Fruit fly (Drosophila melanogaster) whole organism, adult: ENCODE measurements around the gene CG31955.

Source experiments
- CG14711 ChIP-seq: fragments of 200-800 bp; sonication (Bioruptor generic); optimal IDR thresholded peaks from 2 replicates; lab custom pipeline; 2018; ENCODE audit warnings: missing biosample characterization, mild to moderate bottlenecking, missing genetic modification characterization, moderate library complexity
- CG1620 ChIP-seq: fragments of 200-800 bp; sonication (Bioruptor generic); optimal IDR thresholded peaks from 2 replicates; lab custom pipeline; 2016; ENCODE audit warnings: missing biosample characterization, missing genetic modification characterization
- CG33017 ChIP-seq: fragments of 200-800 bp; sonication (Bioruptor generic); optimal IDR thresholded peaks from 2 replicates; lab custom pipeline; 2018; ENCODE audit warnings: missing biosample characterization, mild to moderate bottlenecking, missing genetic modification characterization, moderate library complexity
- CG7045 ChIP-seq: fragments of 200-800 bp; sonication (Bioruptor generic); optimal IDR thresholded peaks from 2 replicates; lab custom pipeline; 2017; ENCODE audit warnings: missing biosample characterization, mild to moderate bottlenecking, missing genetic modification characterization
- CG7101 ChIP-seq: fragments of 200-800 bp; sonication (Bioruptor generic); optimal IDR thresholded peaks from 2 replicates; lab custom pipeline; 2018; ENCODE audit warnings: missing biosample characterization, mild to moderate bottlenecking, missing genetic modification characterization, moderate library complexity
- Crg-1 ChIP-seq: fragments of 200-800 bp; sonication (Bioruptor generic); optimal IDR thresholded peaks from 2 replicates; lab custom pipeline; 2016; ENCODE audit warnings: missing biosample characterization, missing genetic modification characterization
- bab1 ChIP-seq: fragments of 200-800 bp; sonication (Bioruptor generic); optimal IDR thresholded peaks from 3 replicates; lab custom pipeline; 2019; ENCODE audit warnings: missing biosample characterization, mild to moderate bottlenecking, missing genetic modification characterization, moderate library complexity
- kay ChIP-seq: fragments of 200-800 bp; sonication (Bioruptor generic); peaks from one replicate; lab custom pipeline; 2016; ENCODE audit warnings: missing biosample characterization, missing genetic modification characterization, borderline replicate concordance
- ovo ChIP-seq: fragments of 200-800 bp; sonication (Bioruptor generic); optimal IDR thresholded peaks from 2 replicates; lab custom pipeline; 2016; ENCODE audit warnings: missing biosample characterization, missing genetic modification characterization
- pad ChIP-seq: fragments of 200-800 bp; sonication (Bioruptor generic); optimal IDR thresholded peaks from 3 replicates; lab custom pipeline; 2017; ENCODE audit warnings: missing biosample characterization, missing genetic modification characterization, mild to moderate bottlenecking, moderate library complexity, missing genetic modification reagents
- tj ChIP-seq: fragments of 200-800 bp; sonication (Bioruptor generic); optimal IDR thresholded peaks from 3 replicates; lab custom pipeline; 2017; ENCODE audit warnings: missing biosample characterization, mild to moderate bottlenecking, missing genetic modification characterization, moderate library complexity

- no peak for TF ChIP-seq Crg-1 (GFP tag; lab: Kevin White, UChicago)
- no peak for TF ChIP-seq pad (GFP tag; lab: Kevin White, UChicago)
- TF ChIP-seq kay (GFP tag; lab: Kevin White, UChicago) = no peak
- no peak for TF ChIP-seq CG33017 (tag; lab: Kevin White, UChicago)
- TF ChIP-seq bab1 = no peak
- TF ChIP-seq CG7045 = no peak
- no peak for TF ChIP-seq CG1620 (GFP tag; lab: Kevin White, UChicago)
- no peak for TF ChIP-seq CG7101 (tag; lab: Kevin White, UChicago)
- no peak for TF ChIP-seq CG14711 (tag; lab: Kevin White, UChicago)
- no peak for TF ChIP-seq ovo (GFP tag; lab: Kevin White, UChicago)
- TF ChIP-seq tj = no peak
These were observed 746 bp upstream of the CG31955 start for dm6 chr2L:3713545-3714156.
